Fruit fly (Drosophila melanogaster): ENCODE measurements around the gene Msp300.

The Msp300 gene

DNA sequence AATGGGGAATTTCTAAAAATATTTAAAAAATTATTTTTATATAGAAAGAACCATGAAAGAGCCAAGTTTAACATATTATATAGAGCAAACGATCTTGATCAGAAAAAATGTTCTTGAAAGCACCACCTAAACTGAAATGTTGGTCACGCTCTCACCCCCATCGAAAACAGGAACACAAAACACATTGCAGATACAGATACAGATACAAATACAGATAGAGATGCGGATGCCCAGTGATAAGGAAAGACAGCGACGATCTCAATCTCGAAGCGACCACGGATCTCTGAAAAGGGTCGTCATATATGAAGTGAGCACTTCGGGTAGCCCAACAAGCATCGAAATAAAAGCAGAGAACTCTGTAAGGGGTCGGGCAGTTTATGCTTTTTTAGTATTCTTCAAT, 146.7 kb downstream of the Msp300 start (continued):
- TF ChIP-seq H15 (GFP tag; IDR thresholded peaks at IDR 0.05) (no peak), CG10543 (GFP tag; optimal IDR thresholded peaks at IDR 0.05) (no peak), zfh1 (GFP tag; IDR thresholded peaks at IDR 0.05) (peak; percentile 35; the same call in 1 of the 3 replicates), CG18262 (tag; optimal IDR thresholded peaks at IDR 0.05) (peak; percentile 10), odd (GFP tag; optimal IDR thresholded peaks at IDR 0.05) (peak; percentile 7), row (GFP tag; IDR thresholded peaks at IDR 0.05) (peak; percentile 43; the same call in 2 of the 3 replicates), dmrt11E (tag; optimal IDR thresholded peaks at IDR 0.05) (peak; percentile 27), Atf-2 (GFP tag; optimal IDR thresholded peaks at IDR 0.05) (no peak), CG8290 (GFP tag; optimal IDR thresholded peaks at IDR 0.05) (no peak), CG8290 (tag; optimal IDR thresholded peaks at IDR 0.05) (no peak)

DNA sequence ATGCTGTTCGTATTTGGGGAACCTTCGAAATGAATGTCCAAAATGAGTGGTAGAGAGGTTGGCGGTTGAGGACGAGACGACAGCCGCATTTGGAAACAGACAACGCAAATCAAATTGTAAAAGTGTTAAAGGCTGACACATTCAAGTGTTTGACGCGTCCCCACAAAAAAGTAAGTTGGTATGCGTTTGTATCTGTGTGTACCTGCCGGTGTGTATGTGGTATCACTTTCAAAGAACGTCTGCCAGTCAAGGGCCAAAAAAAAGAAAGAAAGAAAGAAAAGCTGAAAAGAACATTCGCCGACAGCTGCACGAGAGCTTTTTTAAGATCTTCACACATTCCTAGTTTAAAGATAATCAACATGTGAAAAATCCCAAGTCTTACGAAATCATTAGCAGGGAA, 147.1 kb downstream of the Msp300 start:
- TF ChIP-seq Bgb (GFP tag; IDR thresholded peaks at IDR 0.05; ENCODE audit: partially characterized antibody): no peak
- no peak for TF ChIP-seq Abd-B (GFP tag; optimal IDR thresholded peaks at IDR 0.05)
- no peak for TF ChIP-seq bab2 (GFP tag; optimal IDR thresholded peaks at IDR 0.05)
- no peak for TF ChIP-seq Ada2b (GFP tag; IDR thresholded peaks at IDR 0.05)
- peak; percentile 53 for TF ChIP-seq nau (GFP tag; optimal IDR thresholded peaks at IDR 0.05)
- no peak for TF ChIP-seq CG18011 (GFP tag; optimal IDR thresholded peaks at IDR 0.05)
- TF ChIP-seq cg (GFP tag; optimal IDR thresholded peaks at IDR 0.05): peak; percentile 58
- TF ChIP-seq kni (GFP tag; optimal IDR thresholded peaks at IDR 0.05): peak; percentile 84
- 0 out of 2 replicates have a peak, but pooled peaks have one; percentile 16 for TF ChIP-seq CG32767 (GFP tag; IDR thresholded peaks at IDR 0.05)
- TF ChIP-seq CG10565 (GFP tag; optimal IDR thresholded peaks at IDR 0.05): no peak
- no peak for TF ChIP-seq scrt (GFP tag; optimal IDR thresholded peaks at IDR 0.05)
- no peak for TF ChIP-seq CG14441 (GFP tag; IDR thresholded peaks at IDR 0.05)

- TF ChIP-seq HmgZ (tag; optimal IDR thresholded peaks at IDR 0.05) (no peak), sd (tag; optimal IDR thresholded peaks at IDR 0.05) (peak; percentile 40), sqz (GFP tag; optimal IDR thresholded peaks at IDR 0.05) (peak; percentile 4), gsb-n (tag; optimal IDR thresholded peaks at IDR 0.05) (peak; percentile 11), Blimp-1 (GFP tag; optimal IDR thresholded peaks at IDR 0.05) (peak; percentile 37), CG12769 (tag; optimal IDR thresholded peaks at IDR 0.05) (peak; percentile 20), grn (GFP tag; optimal IDR thresholded peaks at IDR 0.05) (peak; percentile 19), CG2202 (tag; optimal IDR thresholded peaks at IDR 0.05) (no peak), CG13775 (GFP tag; optimal IDR thresholded peaks at IDR 0.05) (no peak)
Observed at dm6 chr2L:5248582-5248981, 147.9 kb downstream of the Msp300 start.

DNA sequence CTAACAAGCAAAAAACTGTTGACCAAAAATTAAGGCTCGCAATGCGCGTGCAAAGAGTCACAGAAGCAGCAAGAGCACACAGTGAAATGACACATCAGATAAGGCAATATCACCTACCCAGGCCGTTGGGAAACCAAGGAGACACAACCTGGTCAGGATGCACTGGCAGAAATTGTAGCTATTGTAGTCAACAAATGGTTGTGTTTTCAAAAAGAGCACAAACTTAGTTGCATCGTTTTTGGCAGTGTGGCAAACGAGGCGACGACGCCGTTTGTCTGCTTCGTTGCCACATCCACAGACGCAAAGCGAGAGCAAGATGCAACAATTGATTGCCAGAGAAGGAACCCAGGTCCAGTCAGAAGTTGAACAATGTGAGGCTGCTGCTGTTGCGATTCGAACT, 149.1 kb downstream of the Msp300 start:
- TF ChIP-seq eyg (GFP tag; optimal IDR thresholded peaks at IDR 0.05): no peak
- no peak for TF ChIP-seq prd (optimal IDR thresholded peaks at IDR 0.05)
- 0 out of 3 replicates have a peak, but pooled peaks have one; percentile 11 for TF ChIP-seq prd (GFP tag; IDR thresholded peaks at IDR 0.05)
- peak; percentile 49 for TF ChIP-seq corto (GFP tag; optimal IDR thresholded peaks at IDR 0.05)
- peak; percentile 75 for TF ChIP-seq lbe (GFP tag; optimal IDR thresholded peaks at IDR 0.05)
- TF ChIP-seq CG9817 (tag; optimal IDR thresholded peaks at IDR 0.05): no peak
- no peak for TF ChIP-seq caup (GFP tag; optimal IDR thresholded peaks at IDR 0.05; ENCODE audit: severe bottlenecking)
- no peak for TF ChIP-seq sna (GFP tag; IDR thresholded peaks at IDR 0.05; ENCODE audit: partially characterized antibody)
- TF ChIP-seq Hr51 (GFP tag; optimal IDR thresholded peaks at IDR 0.05): no peak
- 0 out of 2 replicates have a peak, but pooled peaks have one; percentile 23 for TF ChIP-seq CG32532 (GFP tag; IDR thresholded peaks at IDR 0.05)
- TF ChIP-seq Drgx (GFP tag; IDR thresholded peaks at IDR 0.05): peak; percentile 36; the same call in 1 of the 2 replicates
- TF ChIP-seq crp (GFP tag; optimal IDR thresholded peaks at IDR 0.05): no peak
- TF ChIP-seq Awh (GFP tag; IDR thresholded peaks at IDR 0.05): no peak
- no peak for TF ChIP-seq trh (GFP tag; optimal IDR thresholded peaks at IDR 0.05)
- no peak for TF ChIP-seq CG17186 (GFP tag; optimal IDR thresholded peaks at IDR 0.05)
- TF ChIP-seq nom (GFP tag; optimal IDR thresholded peaks at IDR 0.05): peak; percentile 27
- no peak for TF ChIP-seq CG3281 (GFP tag; optimal IDR thresholded peaks at IDR 0.05)

Measured in whole organism, embryonic.